Fruit fly (Drosophila melanogaster) whole organism, embryonic: ENCODE measurements around the gene Pxn.
A peak's percentile ranks its signal among the peaks of the same experiment; 100 is the strongest.

Experiments used
- Awh ChIP-seq: fragments of 200-800 bp; sonication (Bioruptor generic); IDR thresholded peaks from 2 replicates; pipeline ENCODE4, ENCODE4 v1.3.6; 2022; ENCODE audit warnings: missing biosample characterization, missing genetic modification characterization
- BEAF-32 ChIP-seq: fragments of 200-800 bp; sonication (Bioruptor generic); optimal IDR thresholded peaks from 3 replicates; lab custom pipeline; 2017; ENCODE audit warnings: missing biosample characterization, missing genetic modification characterization, mild to moderate bottlenecking, moderate library complexity, missing genetic modification reagents
- BtbVII ChIP-seq: fragments of 200-800 bp; sonication (Bioruptor generic); optimal IDR thresholded peaks from 3 replicates; lab custom pipeline; 2017; ENCODE audit warnings: missing biosample characterization, mild to moderate bottlenecking, missing genetic modification characterization
- CG10267 ChIP-seq: fragments of 200-800 bp; sonication (Bioruptor generic); optimal IDR thresholded peaks from 2 replicates; lab custom pipeline; 2018; ENCODE audit warnings: missing biosample characterization, mild to moderate bottlenecking, missing genetic modification characterization, moderate library complexity
- CG10979 ChIP-seq: fragments of 200-800 bp; sonication (Bioruptor generic); optimal IDR thresholded peaks from 2 replicates; lab custom pipeline; 2018; ENCODE audit warnings: missing biosample characterization, mild to moderate bottlenecking, missing genetic modification characterization, moderate library complexity
- CG11696 ChIP-seq: fragments of 200-800 bp; sonication (Bioruptor generic); IDR thresholded peaks from 2 replicates; pipeline ENCODE4 v1.3.6; 2022; ENCODE audit warnings: missing biosample characterization, missing genetic modification characterization
- CG12155 ChIP-seq: fragments of 200-800 bp; sonication (Bioruptor generic); optimal IDR thresholded peaks from 3 replicates; lab custom pipeline; 2016; ENCODE audit warnings: missing biosample characterization, missing genetic modification characterization
- CG12744 ChIP-seq: fragments of 200-800 bp; sonication (Bioruptor generic); optimal IDR thresholded peaks from 2 replicates; lab custom pipeline; 2016; ENCODE audit warnings: missing biosample characterization, missing genetic modification characterization
- CG13123 ChIP-seq: fragments of 200-800 bp; sonication (Bioruptor generic); optimal IDR thresholded peaks from 2 replicates; lab custom pipeline; 2016; ENCODE audit warnings: missing biosample characterization, missing genetic modification characterization
- CG13287 ChIP-seq: fragments of 200-800 bp; sonication (Bioruptor generic); IDR thresholded peaks from 2 replicates; pipeline ENCODE4 v1.3.6; 2022; ENCODE audit warnings: missing biosample characterization, missing genetic modification characterization; ENCODE audit not compliant: partially characterized antibody
- CG13424 ChIP-seq: fragments of 200-800 bp; sonication (Bioruptor generic); optimal IDR thresholded peaks from 2 replicates; lab custom pipeline; 2019; ENCODE audit warnings: missing biosample characterization, mild to moderate bottlenecking, missing genetic modification characterization, moderate library complexity
- CG14014 ChIP-seq: fragments of 200-800 bp; sonication (Bioruptor generic); IDR thresholded peaks from 2 replicates; pipeline ENCODE4 v1.3.6; 2022; ENCODE audit warnings: missing biosample characterization, missing genetic modification characterization
- CG14050 ChIP-seq: fragments of 200-800 bp; sonication (Bioruptor generic); IDR thresholded peaks from 3 replicates; pipeline ENCODE4 v1.3.6; 2022; ENCODE audit warnings: missing biosample characterization, missing genetic modification characterization
- CG14667 ChIP-seq: fragments of 200-800 bp; sonication (Bioruptor generic); IDR thresholded peaks from 2 replicates; pipeline ENCODE4 v1.3.6; 2022; ENCODE audit warnings: missing biosample characterization, missing genetic modification characterization
- CG14710 ChIP-seq: fragments of 200-800 bp; sonication (Bioruptor generic); optimal IDR thresholded peaks from 3 replicates; lab custom pipeline; 2019; ENCODE audit warnings: missing biosample characterization, mild to moderate bottlenecking, missing genetic modification characterization, moderate library complexity
- CG15479 ChIP-seq: fragments of 200-800 bp; sonication (Bioruptor generic); optimal IDR thresholded peaks from 3 replicates; lab custom pipeline; 2019; ENCODE audit warnings: missing biosample characterization, mild to moderate bottlenecking, missing genetic modification characterization, moderate library complexity
- CG16815 ChIP-seq: fragments of 200-800 bp; sonication (Bioruptor generic); optimal IDR thresholded peaks from 3 replicates; lab custom pipeline; 2017; ENCODE audit warnings: missing biosample characterization, mild to moderate bottlenecking, missing genetic modification characterization
- CG18262 ChIP-seq: fragments of 200-800 bp; optimal IDR thresholded peaks from 3 replicates; lab custom pipeline; 2019; ENCODE audit warnings: missing biosample characterization, mild to moderate bottlenecking, missing genetic modification characterization, moderate library complexity
- CG2199 ChIP-seq: fragments of 200-800 bp; sonication (Bioruptor generic); IDR thresholded peaks from 3 replicates; pipeline ENCODE4 v1.3.6; 2022; ENCODE audit warnings: missing biosample characterization, missing genetic modification characterization
- CG32532 ChIP-seq: fragments of 200-800 bp; sonication (Bioruptor generic); IDR thresholded peaks from 2 replicates; pipeline ENCODE4 v1.3.6; 2022; ENCODE audit warnings: missing biosample characterization, missing genetic modification characterization
- CG3281 ChIP-seq: fragments of 200-800 bp; sonication (Bioruptor generic); optimal IDR thresholded peaks from 3 replicates; lab custom pipeline; 2017; ENCODE audit warnings: missing biosample characterization, mild to moderate bottlenecking, missing genetic modification characterization
- CG3838 ChIP-seq: fragments of 200-800 bp; sonication (Bioruptor generic); optimal IDR thresholded peaks from 3 replicates; lab custom pipeline; 2016; ENCODE audit warnings: missing biosample characterization, missing genetic modification characterization
- CG3847 ChIP-seq: fragments of 200-800 bp; sonication (Bioruptor generic); IDR thresholded peaks from 2 replicates; pipeline ENCODE4 v1.3.6; 2022; ENCODE audit warnings: missing biosample characterization, missing genetic modification characterization
- CG4617 ChIP-seq: fragments of 200-800 bp; sonication (Bioruptor generic); optimal IDR thresholded peaks from 3 replicates; lab custom pipeline; 2016; ENCODE audit warnings: missing biosample characterization, missing genetic modification characterization, borderline replicate concordance
- CG5245 ChIP-seq: fragments of 200-800 bp; sonication (Bioruptor generic); optimal IDR thresholded peaks from 3 replicates; lab custom pipeline; 2016; ENCODE audit warnings: missing biosample characterization, missing genetic modification characterization
- CG6813 ChIP-seq: fragments of 200-800 bp; sonication (Bioruptor generic); optimal IDR thresholded peaks from 2 replicates; lab custom pipeline; 2017; ENCODE audit warnings: missing biosample characterization, missing genetic modification characterization, mild to moderate bottlenecking, moderate library complexity, missing genetic modification reagents
- CG9797 ChIP-seq: fragments of 200-800 bp; sonication (Bioruptor generic); optimal IDR thresholded peaks from 3 replicates; lab custom pipeline; 2018; ENCODE audit warnings: missing biosample characterization, mild to moderate bottlenecking, missing genetic modification characterization
- Doc2 ChIP-seq: fragments of 200-800 bp; sonication (Bioruptor generic); IDR thresholded peaks from 2 replicates; pipeline ENCODE4 v1.3.6; 2022; ENCODE audit warnings: missing biosample characterization, missing genetic modification characterization
- Dp ChIP-seq: fragments of 200-800 bp; sonication (Bioruptor generic); optimal IDR thresholded peaks from 2 replicates; lab custom pipeline; 2018; ENCODE audit warnings: missing biosample characterization, mild to moderate bottlenecking, missing genetic modification characterization, moderate library complexity
- Jarid2 ChIP-seq: fragments of 200-800 bp; sonication (Bioruptor generic); optimal IDR thresholded peaks from 3 replicates; lab custom pipeline; 2017; ENCODE audit warnings: mild to moderate bottlenecking, missing biosample characterization, missing genetic modification reagents, missing genetic modification characterization
- Kr ChIP-seq: fragments of 200-800 bp; sonication (Bioruptor generic); optimal IDR thresholded peaks from 2 replicates; lab custom pipeline; 2017; ENCODE audit warnings: missing biosample characterization, mild to moderate bottlenecking, missing genetic modification characterization
- NC2β ChIP-seq: fragments of 200-800 bp; sonication (Bioruptor generic); optimal IDR thresholded peaks from 2 replicates; lab custom pipeline; 2016; ENCODE audit warnings: missing biosample characterization, missing genetic modification characterization
- Neu2 ChIP-seq: fragments of 200-800 bp; sonication (Bioruptor generic); optimal IDR thresholded peaks from 3 replicates; lab custom pipeline; 2016; ENCODE audit warnings: missing biosample characterization, missing genetic modification characterization, borderline replicate concordance
- Nf-YA ChIP-seq: fragments of 200-800 bp; sonication (Bioruptor generic); IDR thresholded peaks from 2 replicates; pipeline ENCODE4 v1.3.6; 2022; ENCODE audit warnings: missing biosample characterization, missing genetic modification characterization
- bbx ChIP-seq: fragments of 200-800 bp; sonication (Bioruptor generic); IDR thresholded peaks from 2 replicates; pipeline ENCODE4 v1.3.6; 2022; ENCODE audit warnings: missing biosample characterization, missing genetic modification characterization; ENCODE audit not compliant: partially characterized antibody
- btn ChIP-seq: fragments of 200-800 bp; sonication (Bioruptor generic); optimal IDR thresholded peaks from 2 replicates; lab custom pipeline; 2016; ENCODE audit warnings: missing biosample characterization, missing genetic modification characterization
- cad ChIP-seq: fragments of >200 bp; optimal IDR thresholded peaks from 2 replicates; lab custom pipeline; 2017; ENCODE audit warnings: missing biosample characterization, missing genetic modification characterization
- crp ChIP-seq, 2 experiments: fragments of 200-800 bp; sonication (Bioruptor generic); optimal IDR thresholded peaks; 2 replicates in 1 of 2; 3 replicates in 1 of 2; lab custom pipeline; 2017; ENCODE audit warnings: missing biosample characterization in 2 of 2, missing genetic modification characterization in 2 of 2, mild to moderate bottlenecking in 1 of 2, moderate library complexity in 1 of 2
- dmrt11E ChIP-seq: fragments of 200-800 bp; sonication (Bioruptor generic); optimal IDR thresholded peaks from 3 replicates; lab custom pipeline; 2018; ENCODE audit warnings: missing biosample characterization, mild to moderate bottlenecking, missing genetic modification characterization, moderate library complexity
- esg ChIP-seq: fragments of 200-800 bp; sonication (Bioruptor generic); conservative IDR thresholded peaks from 2 replicates; pipeline ENCODE4 v1.3.6; 2022; ENCODE audit warnings: missing biosample characterization, missing genetic modification characterization
- gro ChIP-seq: fragments of 200-800 bp; sonication (Bioruptor generic); optimal IDR thresholded peaks from 2 replicates; lab custom pipeline; 2016; ENCODE audit warnings: missing biosample characterization, missing genetic modification characterization
- oc ChIP-seq: fragments of 200-800 bp; sonication (Bioruptor generic); optimal IDR thresholded peaks from 2 replicates; lab custom pipeline; 2018; ENCODE audit warnings: missing biosample characterization, mild to moderate bottlenecking, missing genetic modification characterization, moderate library complexity
- pb ChIP-seq: fragments of 200-800 bp; sonication (Bioruptor generic); optimal IDR thresholded peaks from 3 replicates; lab custom pipeline; 2016; ENCODE audit warnings: missing biosample characterization, missing genetic modification characterization
- pros ChIP-seq: fragments of 200-800 bp; sonication (Bioruptor generic); optimal IDR thresholded peaks from 3 replicates; lab custom pipeline; 2019; ENCODE audit warnings: missing biosample characterization, mild to moderate bottlenecking, missing genetic modification characterization, moderate library complexity
- sc ChIP-seq, 3 experiments: fragments of >200 bp in 2 of 3; fragments of 200-800 bp in 1 of 3; sonication (Bioruptor generic) in 1 of 3; optimal IDR thresholded peaks; 2 replicates in 2 of 3; 3 replicates in 1 of 3; lab custom pipeline; 2017; ENCODE audit warnings: mild to moderate bottlenecking in 1 of 3, missing biosample characterization in 1 of 3, missing genetic modification characterization in 1 of 3, missing genetic modification reagents in 1 of 3
- sqz ChIP-seq: fragments of 200-800 bp; sonication (Bioruptor generic); optimal IDR thresholded peaks from 3 replicates; lab custom pipeline; 2018; ENCODE audit warnings: missing biosample characterization, mild to moderate bottlenecking, missing genetic modification characterization
- sr ChIP-seq: fragments of 200-800 bp; sonication (Bioruptor generic); IDR thresholded peaks from 3 replicates; pipeline ENCODE4 v1.3.6; 2022; ENCODE audit warnings: missing biosample characterization, missing genetic modification characterization
- tll ChIP-seq, 2 experiments: fragments of 200-800 bp in 1 of 2; fragments of >200 bp in 1 of 2; sonication (Bioruptor generic) in 1 of 2; optimal IDR thresholded peaks; 2 replicates each; lab custom pipeline; 2017 to 2019; ENCODE audit warnings: missing biosample characterization in 2 of 2, missing genetic modification characterization in 2 of 2, mild to moderate bottlenecking in 1 of 2, moderate library complexity in 1 of 2
- toy ChIP-seq: fragments of 200-800 bp; sonication (Bioruptor generic); IDR thresholded peaks from 2 replicates; pipeline ENCODE4 v1.3.6; 2022; ENCODE audit warnings: missing biosample characterization, missing genetic modification characterization
- wor ChIP-seq: fragments of 200-800 bp; sonication (Bioruptor generic); IDR thresholded peaks from 2 replicates; pipeline ENCODE4 v1.3.6; 2022; ENCODE audit warnings: missing biosample characterization, missing genetic modification characterization

Pxn gene

DNA sequence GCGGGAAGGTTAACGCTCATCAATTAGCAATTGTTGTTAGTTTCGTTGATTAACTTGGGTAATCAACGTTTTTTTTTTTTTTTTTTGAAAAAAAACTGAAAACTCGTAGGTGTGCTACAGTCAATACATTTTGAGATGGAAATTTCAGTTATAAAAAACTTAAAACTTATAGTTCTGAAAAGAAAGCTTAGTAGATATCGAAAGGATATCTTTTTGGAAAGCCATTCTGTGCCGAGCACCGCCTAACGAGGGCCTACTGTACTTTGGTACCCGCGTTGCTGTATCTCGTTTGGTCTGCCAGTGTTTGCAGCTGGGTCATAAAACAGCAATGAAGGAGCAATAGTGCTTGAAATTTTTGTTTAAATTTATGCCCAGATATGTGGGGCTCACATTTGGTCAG is 57.9 kb downstream of the Pxn start (continued):
- TF ChIP-seq sr (GFP tag; lab: Robert Waterston, UW) (peak; percentile 29; the same call in 1 of the 3 replicates), CG2199 (GFP tag; lab: Robert Waterston, UW) (no peak), tll (GFP tag; optimal IDR thresholded peaks at IDR 0.05; lab: Kevin White, UChicago) (no peak), CG10979 (tag; lab: Kevin White, UChicago) (no peak), btn (no peak), oc (no peak), Neu2 (GFP tag; lab: Kevin White, UChicago) (no peak), CG18262 (no peak), CG16815 (no peak), CG3847 (GFP tag; lab: Robert Waterston, UW) (no peak), Jarid2 (GFP tag; lab: Kevin White, UChicago) (no peak), CG32532 (GFP tag; lab: Robert Waterston, UW) (0 out of 2 replicates have a peak, but pooled peaks have one; percentile 54), CG9797 (GFP tag; lab: Kevin White, UChicago) (no peak), CG14710 (no peak), CG12155 (GFP tag; lab: Kevin White, UChicago) (no peak), CG14050 (no peak), CG3838 (GFP tag; lab: Kevin White, UChicago) (no peak), CG11696 (GFP tag; lab: Robert Waterston, UW) (no peak), CG13424 (tag; lab: Kevin White, UChicago) (no peak), CG13287 (no peak), CG3281 (GFP tag; lab: Kevin White, UChicago) (peak; percentile 37), CG10267 (tag; lab: Kevin White, UChicago) (no peak), BEAF-32 (GFP tag; lab: Kevin White, UChicago) (no peak), sqz (GFP tag; lab: Kevin White, UChicago) (no peak), CG15479 (GFP tag; lab: Kevin White, UChicago) (no peak), CG4617 (GFP tag; lab: Kevin White, UChicago) (no peak), Awh (GFP tag; lab: Robert Waterston, UW) (0 out of 2 replicates have a peak, but pooled peaks have one; percentile 47), BtbVII (no peak), cad (GFP tag; lab: Kevin White, UChicago) (no peak), pros (GFP tag; lab: Kevin White, UChicago) (no peak), crp (GFP tag; optimal IDR thresholded peaks at IDR 0.05; lab: Kevin White, UChicago) (no peak), esg (no peak), Doc2 (GFP tag; lab: Robert Waterston, UW) (no peak), CG5245 (peak; percentile 3), wor (GFP tag; lab: Robert Waterston, UW) (no peak), Nf-YA (GFP tag; lab: Robert Waterston, UW) (peak; percentile 59), Dp (no peak), toy (GFP tag; lab: Robert Waterston, UW) (no peak), gro (GFP tag; lab: Kevin White, UChicago) (peak; percentile 12), bbx (GFP tag; lab: Robert Waterston, UW) (no peak), CG6813 (GFP tag; lab: Kevin White, UChicago) (peak; percentile 23), sc (optimal IDR thresholded peaks at IDR 0.05; lab: Kevin White, UChicago) (no peak), sc (GFP tag; optimal IDR thresholded peaks at IDR 0.05; lab: Kevin White, UChicago) (no peak), dmrt11E (tag; lab: Kevin White, UChicago) (no peak), NC2β (GFP tag; lab: Kevin White, UChicago) (no peak), CG13123 (no peak), CG14667 (GFP tag; lab: Robert Waterston, UW) (0 out of 2 replicates have a peak, but pooled peaks have one; percentile 26), Kr (no peak), CG12744 (no peak), CG14014 (GFP tag; lab: Robert Waterston, UW) (no peak; the same call in 1 of the 2 replicates), pb (no peak)
